Worm (Caenorhabditis elegans) whole organism, mixed stage, embryonic: ENCODE data around the gene T10B9.9.
A peak's percentile ranks its signal among the peaks of the same experiment; 100 is the strongest.

Experiments used
- M03D4.4 ChIP-seq: sonication (generic microtip); optimal IDR thresholded peaks from 2 replicates; lab custom pipeline; 2017; ENCODE audit warnings: mild to moderate bottlenecking, missing genetic modification characterization, missing compliant biosample characterization
- bed-3 ChIP-seq: fragments of 200-800 bp; sonication (Bioruptor generic); optimal IDR thresholded peaks from 3 replicates; lab custom pipeline; 2018; ENCODE audit warnings: mild to moderate bottlenecking, missing genetic modification characterization, moderate library complexity, missing compliant biosample characterization
- blmp-1 ChIP-seq: fragments of 150-350 bp; optimal IDR thresholded peaks from 2 replicates; lab custom pipeline; 2014; ENCODE audit warnings: missing biosample characterization, missing genetic modification characterization
- ceh-39 ChIP-seq: fragments of 150-350 bp; optimal IDR thresholded peaks from 2 replicates; lab custom pipeline; 2014; ENCODE audit warnings: missing biosample characterization, missing genetic modification characterization
- ceh-43 ChIP-seq: fragments of 200-800 bp; sonication (Bioruptor generic); optimal IDR thresholded peaks from 2 replicates; lab custom pipeline; 2018; ENCODE audit warnings: mild to moderate bottlenecking, missing genetic modification characterization, moderate library complexity, missing compliant biosample characterization
- ceh-83 ChIP-seq: fragments of 200-800 bp; sonication (Bioruptor generic); optimal IDR thresholded peaks from 2 replicates; lab custom pipeline; 2018; ENCODE audit warnings: mild to moderate bottlenecking, missing genetic modification characterization, missing compliant biosample characterization
- ces-1 ChIP-seq: fragments of 150-350 bp; optimal IDR thresholded peaks from 2 replicates; lab custom pipeline; 2014; ENCODE audit warnings: missing biosample characterization, missing genetic modification reagents, missing genetic modification characterization
- cnd-1 ChIP-seq: fragments of 200-800 bp; sonication (Bioruptor generic); optimal IDR thresholded peaks from 2 replicates; lab custom pipeline; 2018; ENCODE audit warnings: mild to moderate bottlenecking, missing genetic modification characterization, missing compliant biosample characterization
- drap-1 ChIP-seq: fragments of 200-800 bp; sonication (Bioruptor generic); optimal IDR thresholded peaks from 3 replicates; lab custom pipeline; 2018; ENCODE audit warnings: mild to moderate bottlenecking, missing genetic modification characterization, missing compliant biosample characterization
- elt-1 ChIP-seq: sonication (generic microtip); optimal IDR thresholded peaks from 2 replicates; lab custom pipeline; 2017; ENCODE audit warnings: missing genetic modification characterization, mild to moderate bottlenecking, missing compliant biosample characterization, antibody characterized with exemption, moderate library complexity, borderline replicate concordance; ENCODE audit not compliant: insufficient read depth
- elt-3 ChIP-seq: fragments of 150-350 bp; optimal IDR thresholded peaks from 2 replicates; lab custom pipeline; 2014; ENCODE audit warnings: missing biosample characterization, missing genetic modification characterization
- flh-1 ChIP-seq: fragments of 200-800 bp; sonication (Bioruptor generic); optimal IDR thresholded peaks from 2 replicates; lab custom pipeline; 2018; ENCODE audit warnings: mild to moderate bottlenecking, missing genetic modification characterization, moderate library complexity, missing compliant biosample characterization
- ham-2 ChIP-seq: fragments of 200-800 bp; sonication (Bioruptor generic); optimal IDR thresholded peaks from 2 replicates; lab custom pipeline; 2018; ENCODE audit warnings: mild to moderate bottlenecking, missing genetic modification characterization, missing compliant biosample characterization
- hlh-1 ChIP-seq: fragments of 150-350 bp; optimal IDR thresholded peaks from 2 replicates; lab custom pipeline; 2014; ENCODE audit warnings: missing biosample characterization, missing genetic modification reagents, missing genetic modification characterization
- lin-13 ChIP-seq: fragments of 150-350 bp; optimal IDR thresholded peaks from 2 replicates; lab custom pipeline; 2014; ENCODE audit warnings: missing biosample characterization, missing genetic modification characterization
- lin-32 ChIP-seq: fragments of 200-800 bp; sonication (Bioruptor generic); optimal IDR thresholded peaks from 2 replicates; lab custom pipeline; 2018; ENCODE audit warnings: mild to moderate bottlenecking, missing genetic modification characterization, missing compliant biosample characterization
- lsy-2 ChIP-seq: fragments of 150-350 bp; optimal IDR thresholded peaks from 2 replicates; lab custom pipeline; 2014; ENCODE audit warnings: missing biosample characterization, missing genetic modification characterization
- mab-5 ChIP-seq: fragments of 150-350 bp; optimal IDR thresholded peaks from 2 replicates; lab custom pipeline; 2014; ENCODE audit warnings: missing biosample characterization, missing genetic modification characterization
- mep-1 ChIP-seq: fragments of 150-350 bp; optimal IDR thresholded peaks from 2 replicates; lab custom pipeline; 2017; ENCODE audit warnings: missing biosample characterization, missing genetic modification reagents, missing genetic modification characterization, inconsistent platforms
- mls-2 ChIP-seq: sonication (generic microtip); optimal IDR thresholded peaks from 2 replicates; lab custom pipeline; 2016; ENCODE audit warnings: mild to moderate bottlenecking, missing genetic modification characterization, moderate library complexity, missing compliant biosample characterization
- nhr-2 ChIP-seq: fragments of 150-350 bp; optimal IDR thresholded peaks from 2 replicates; lab custom pipeline; 2014; ENCODE audit warnings: missing biosample characterization, missing genetic modification characterization
- nhr-237 ChIP-seq: fragments of 150-350 bp; optimal IDR thresholded peaks from 2 replicates; lab custom pipeline; 2014; ENCODE audit warnings: missing biosample characterization, missing genetic modification characterization
- nhr-28 ChIP-seq: fragments of 150-350 bp; optimal IDR thresholded peaks from 2 replicates; lab custom pipeline; 2014; ENCODE audit warnings: missing biosample characterization, missing genetic modification characterization
- nhr-76 ChIP-seq: sonication (generic microtip); optimal IDR thresholded peaks from 2 replicates; lab custom pipeline; 2017; ENCODE audit warnings: missing biosample characterization, missing genetic modification characterization
- pha-4 ChIP-seq: fragments of 150-350 bp; optimal IDR thresholded peaks from 2 replicates; lab custom pipeline; 2018; ENCODE audit warnings: missing biosample characterization, missing genetic modification reagents, missing genetic modification characterization
- sem-2 ChIP-seq: fragments of 200-800 bp; sonication (Bioruptor generic); optimal IDR thresholded peaks from 2 replicates; lab custom pipeline; 2018; ENCODE audit warnings: mild to moderate bottlenecking, missing genetic modification characterization, missing compliant biosample characterization
- snpc-4 ChIP-seq: fragments of 150-350 bp; optimal IDR thresholded peaks from 2 replicates; lab custom pipeline; 2014; ENCODE audit warnings: missing biosample characterization, missing genetic modification characterization
- sptf-1 ChIP-seq: sonication (generic microtip); optimal IDR thresholded peaks from 2 replicates; lab custom pipeline; 2017; ENCODE audit warnings: mild to moderate bottlenecking, missing genetic modification characterization, moderate library complexity, missing compliant biosample characterization
- tbx-8 ChIP-seq: fragments of 200-800 bp; sonication (Bioruptor generic); optimal IDR thresholded peaks from 2 replicates; lab custom pipeline; 2018; ENCODE audit warnings: mild to moderate bottlenecking, missing genetic modification characterization, moderate library complexity, missing compliant biosample characterization
- unc-120 ChIP-seq: sonication (generic microtip); optimal IDR thresholded peaks from 2 replicates; lab custom pipeline; 2017; ENCODE audit warnings: missing genetic modification characterization, missing compliant biosample characterization; ENCODE audit not compliant: poor library complexity, severe bottlenecking
- zip-8 ChIP-seq: fragments of 150-350 bp; optimal IDR thresholded peaks from 2 replicates; lab custom pipeline; 2014; ENCODE audit warnings: missing biosample characterization, missing genetic modification characterization
- ztf-11 ChIP-seq: fragments of 150-350 bp; optimal IDR thresholded peaks from 2 replicates; lab custom pipeline; 2014; ENCODE audit warnings: missing biosample characterization, missing genetic modification characterization

Gene T10B9.9

DNA sequence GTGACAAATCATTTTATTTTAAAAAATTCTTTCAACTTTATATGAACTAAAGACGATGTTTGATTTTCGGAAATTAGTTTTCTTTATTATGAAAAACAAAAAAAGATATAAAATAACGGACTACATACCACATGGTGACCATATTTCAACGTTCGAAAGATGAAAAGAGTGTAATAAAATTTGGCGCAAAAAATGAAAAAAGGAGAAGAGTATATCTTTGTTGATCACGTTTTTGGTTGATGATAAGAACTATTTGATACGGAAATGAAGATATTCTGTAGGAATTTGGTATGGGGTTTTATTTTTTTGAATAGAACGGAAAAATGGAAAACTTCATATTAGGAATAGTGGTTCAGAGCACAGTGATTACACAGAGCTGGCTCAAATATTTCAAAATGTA is 22.6 kb downstream of the T10B9.9 start, which contains the start of gene Y53C12B.7:
Y53C12B.7 (minus strand) TSS at position 163 of the 400 bp plus-strand sequence.
- TF ChIP-seq lsy-2 (tag; lab: Kevin White, UChicago) (no peak), nhr-237 (tag; lab: Kevin White, UChicago) (no peak), drap-1 (GFP tag; lab: Kevin White, UChicago) (no peak), elt-1 (tag; lab: Kevin White, UChicago) (no peak), ceh-43 (GFP tag; lab: Kevin White, UChicago) (no peak), unc-120 (tag; lab: Kevin White, UChicago) (no peak)
- TF ChIP-seq, all 35 proteins: peak for 0

DNA sequence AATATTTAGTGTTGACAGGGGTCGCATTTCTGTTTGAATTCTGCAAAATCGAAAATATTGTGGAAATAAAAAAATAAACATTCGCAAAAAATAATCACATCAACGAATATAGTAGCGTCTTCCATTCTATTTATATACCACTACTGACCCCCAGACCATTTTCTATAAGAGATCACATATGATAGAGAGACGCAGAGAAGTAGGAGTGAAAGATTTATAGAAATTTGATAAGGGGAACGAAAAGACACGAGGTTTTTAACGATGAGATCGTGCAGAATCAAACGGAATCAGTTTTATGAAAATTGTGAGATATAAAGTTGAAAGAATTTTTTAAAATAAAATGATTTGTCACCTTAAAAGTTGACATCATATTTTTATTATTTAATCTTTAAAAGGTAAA is 23.4 kb downstream of the T10B9.9 start:
- TF ChIP-seq nhr-28 (no peak), unc-120 (tag; lab: Kevin White, UChicago) (no peak), mls-2 (tag; lab: Kevin White, UChicago) (no peak)
- TF ChIP-seq, all 35 proteins: peak for 0

ce11 chrII:9746069-9746468 is 29.6 kb downstream of the T10B9.9 start, which contains the start of the genes Y53C12B.1 and nos-3:
Y53C12B.1 (minus strand) TSS chrII:9746078.
nos-3 (plus strand) TSS chrII:9746316.
- TF ChIP-seq ceh-39 (tag; lab: Kevin White, UChicago) (peak; percentile 81), pha-4 (tag; lab: Kevin White, UChicago) (peak; percentile 68), snpc-4 (tag; lab: Kevin White, UChicago) (no peak), elt-3 (tag; lab: Kevin White, UChicago) (no peak), ham-2 (no peak), ceh-43 (GFP tag; lab: Kevin White, UChicago) (no peak), nhr-237 (tag; lab: Kevin White, UChicago) (peak; percentile 39), unc-120 (tag; lab: Kevin White, UChicago) (peak; percentile 98), tbx-8 (GFP tag; lab: Kevin White, UChicago) (no peak), mab-5 (no peak), hlh-1 (tag; lab: Kevin White, UChicago) (peak; percentile 25), lin-13 (tag; lab: Kevin White, UChicago) (peak; percentile 79), mls-2 (tag; lab: Kevin White, UChicago) (no peak), sptf-1 (tag; lab: Kevin White, UChicago) (no peak), mep-1 (tag; lab: Kevin White, UChicago) (peak; percentile 66), bed-3 (GFP tag; lab: Kevin White, UChicago) (no peak), blmp-1 (no peak), M03D4.4 (no peak), ces-1 (GFP tag; lab: Kevin White, UChicago) (peak; percentile 91), flh-1 (GFP tag; lab: Kevin White, UChicago) (no peak), elt-1 (tag; lab: Kevin White, UChicago) (no peak), zip-8 (tag; lab: Kevin White, UChicago) (no peak), ceh-83 (GFP tag; lab: Kevin White, UChicago) (no peak), lin-32 (GFP tag; lab: Kevin White, UChicago) (no peak), lsy-2 (tag; lab: Kevin White, UChicago) (peak; percentile 98)

DNA sequence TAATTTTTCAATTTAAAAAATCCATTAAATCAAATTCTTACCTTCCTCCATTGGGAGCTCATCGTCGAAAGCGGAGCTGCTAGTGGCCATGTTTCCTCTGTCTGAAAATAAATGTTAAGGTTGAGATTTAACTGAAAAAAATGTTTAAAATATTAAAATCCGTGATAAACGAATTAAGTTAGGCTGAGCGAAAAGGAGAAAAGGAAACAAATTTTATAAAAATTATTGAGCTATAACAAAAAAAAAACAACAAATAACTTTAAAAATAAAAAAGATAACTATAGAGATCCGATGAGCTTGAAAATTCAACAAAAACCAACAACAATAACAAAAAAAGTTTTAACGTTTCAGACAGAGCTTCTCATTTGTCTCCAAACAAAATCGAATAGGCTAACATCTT is 32.9 kb downstream of the T10B9.9 start, which contains the start of gene pno-1:
pno-1 (minus strand) TSS at position 101 of the 400 bp plus-strand sequence.
- no peak for TF ChIP-seq nhr-28
- no peak for TF ChIP-seq blmp-1
- no peak for TF ChIP-seq mls-2 (tag; lab: Kevin White, UChicago)

- TF ChIP-seq unc-120 (tag; lab: Kevin White, UChicago) (no peak), nhr-2 (tag; lab: Kevin White, UChicago) (no peak), lsy-2 (tag; lab: Kevin White, UChicago) (no peak), mab-5 (no peak), ham-2 (no peak), ceh-43 (GFP tag; lab: Kevin White, UChicago) (no peak), mls-2 (tag; lab: Kevin White, UChicago) (no peak), ztf-11 (no peak), sptf-1 (tag; lab: Kevin White, UChicago) (no peak), flh-1 (GFP tag; lab: Kevin White, UChicago) (no peak), elt-3 (tag; lab: Kevin White, UChicago) (no peak), sem-2 (no peak), nhr-237 (tag; lab: Kevin White, UChicago) (no peak), ceh-83 (GFP tag; lab: Kevin White, UChicago) (no peak), nhr-76 (tag; lab: Kevin White, UChicago) (no peak), cnd-1 (tag; lab: Kevin White, UChicago) (no peak), lin-32 (GFP tag; lab: Kevin White, UChicago) (no peak), bed-3 (GFP tag; lab: Kevin White, UChicago) (no peak), drap-1 (GFP tag; lab: Kevin White, UChicago) (no peak)
These were observed 34.3 kb downstream of the T10B9.9 start for ce11 chrII:9741400-9741799.
